Fruit fly (Drosophila melanogaster) whole organism, embryonic: ENCODE data around the gene cnc.
A peak's percentile ranks its signal among the peaks of the same experiment; 100 is the strongest.

Experiments used
- ATbp ChIP-seq: fragments of 200-800 bp; sonication (Bioruptor generic); optimal IDR thresholded peaks from 2 replicates; lab custom pipeline; 2017; ENCODE audit warnings: missing biosample characterization, mild to moderate bottlenecking, missing genetic modification characterization, missing genetic modification reagents
- Aef1 ChIP-seq: fragments of 200-800 bp; sonication (Bioruptor generic); IDR thresholded peaks from 3 replicates; pipeline ENCODE4 v1.3.6; 2022; ENCODE audit warnings: missing biosample characterization, missing genetic modification characterization
- BtbVII ChIP-seq: fragments of 200-800 bp; sonication (Bioruptor generic); optimal IDR thresholded peaks from 3 replicates; lab custom pipeline; 2017; ENCODE audit warnings: missing biosample characterization, mild to moderate bottlenecking, missing genetic modification characterization
- CG10267 ChIP-seq: fragments of 200-800 bp; sonication (Bioruptor generic); optimal IDR thresholded peaks from 2 replicates; lab custom pipeline; 2018; ENCODE audit warnings: missing biosample characterization, mild to moderate bottlenecking, missing genetic modification characterization, moderate library complexity
- CG10321 ChIP-seq: fragments of 200-800 bp; sonication (Bioruptor generic); IDR thresholded peaks from 2 replicates; pipeline ENCODE4 v1.3.6; 2022; ENCODE audit warnings: missing biosample characterization, missing genetic modification characterization
- CG12219 ChIP-seq: fragments of 200-800 bp; sonication (Bioruptor generic); optimal IDR thresholded peaks from 3 replicates; lab custom pipeline; 2018; ENCODE audit warnings: missing biosample characterization, mild to moderate bottlenecking, missing genetic modification characterization
- CG1233 ChIP-seq: fragments of 200-800 bp; sonication (Bioruptor generic); optimal IDR thresholded peaks from 4 replicates; lab custom pipeline; 2018; ENCODE audit warnings: missing biosample characterization, mild to moderate bottlenecking, missing genetic modification characterization
- CG13296 ChIP-seq: fragments of 200-800 bp; sonication (Bioruptor generic); optimal IDR thresholded peaks from 3 replicates; lab custom pipeline; 2018; ENCODE audit warnings: missing biosample characterization, mild to moderate bottlenecking, missing genetic modification characterization
- CG14050 ChIP-seq: fragments of 200-800 bp; sonication (Bioruptor generic); IDR thresholded peaks from 3 replicates; pipeline ENCODE4 v1.3.6; 2022; ENCODE audit warnings: missing biosample characterization, missing genetic modification characterization
- CG15514 ChIP-seq: fragments of 200-800 bp; sonication (Bioruptor generic); optimal IDR thresholded peaks from 3 replicates; lab custom pipeline; 2017; ENCODE audit warnings: missing biosample characterization, missing genetic modification characterization, mild to moderate bottlenecking, moderate library complexity, missing genetic modification reagents
- CG1647 ChIP-seq: fragments of 200-800 bp; sonication (Bioruptor generic); optimal IDR thresholded peaks from 3 replicates; lab custom pipeline; 2016; ENCODE audit warnings: missing biosample characterization, missing genetic modification characterization
- CG17829 ChIP-seq: fragments of 200-800 bp; optimal IDR thresholded peaks from 2 replicates; lab custom pipeline; 2019; ENCODE audit warnings: missing biosample characterization, mild to moderate bottlenecking, missing genetic modification characterization, moderate library complexity
- CG18011 ChIP-seq: fragments of 200-800 bp; sonication (Bioruptor generic); optimal IDR thresholded peaks from 2 replicates; lab custom pipeline; 2017; ENCODE audit warnings: missing biosample characterization, missing genetic modification characterization, mild to moderate bottlenecking, moderate library complexity, missing genotype
- CG2129 ChIP-seq: fragments of 200-800 bp; sonication (Bioruptor generic); IDR thresholded peaks from 2 replicates; pipeline ENCODE4 v1.3.6; 2022; ENCODE audit warnings: missing biosample characterization, missing genetic modification characterization; ENCODE audit not compliant: partially characterized antibody
- CG2678 ChIP-seq: fragments of 200-800 bp; sonication (Bioruptor generic); optimal IDR thresholded peaks from 3 replicates; lab custom pipeline; 2019; ENCODE audit warnings: missing biosample characterization, mild to moderate bottlenecking, missing genetic modification characterization, moderate library complexity
- CG2712 ChIP-seq: fragments of 200-800 bp; optimal IDR thresholded peaks from 3 replicates; lab custom pipeline; 2019; ENCODE audit warnings: missing biosample characterization, mild to moderate bottlenecking, missing genetic modification characterization, moderate library complexity
- CG32532 ChIP-seq: fragments of 200-800 bp; sonication (Bioruptor generic); IDR thresholded peaks from 2 replicates; pipeline ENCODE4 v1.3.6; 2022; ENCODE audit warnings: missing biosample characterization, missing genetic modification characterization
- CG8388 ChIP-seq: fragments of 200-800 bp; sonication (Bioruptor generic); optimal IDR thresholded peaks from 2 replicates; lab custom pipeline; 2019; ENCODE audit warnings: missing biosample characterization, mild to moderate bottlenecking, missing genetic modification characterization, moderate library complexity
- Gug ChIP-seq: fragments of 200-800 bp; sonication (Bioruptor generic); IDR thresholded peaks from 4 replicates; pipeline ENCODE4 v1.3.6; 2022; ENCODE audit warnings: missing biosample characterization, missing genetic modification characterization
- HLHmδ ChIP-seq: fragments of 200-800 bp; sonication (Bioruptor generic); optimal IDR thresholded peaks from 2 replicates; lab custom pipeline; 2018; ENCODE audit warnings: missing biosample characterization, mild to moderate bottlenecking, missing genetic modification characterization, moderate library complexity
- Hmr ChIP-seq: fragments of 200-800 bp; sonication (Bioruptor generic); optimal IDR thresholded peaks from 3 replicates; lab custom pipeline; 2017; ENCODE audit warnings: mild to moderate bottlenecking, missing biosample characterization, missing genetic modification reagents, missing genetic modification characterization
- Med ChIP-seq: fragments of 200-800 bp; sonication (Bioruptor generic); peaks from one replicate; lab custom pipeline; 2016; ENCODE audit warnings: missing biosample characterization, missing genetic modification characterization, mild to moderate bottlenecking, inconsistent platforms, moderate library complexity
- Meics ChIP-seq: fragments of 200-800 bp; sonication (Bioruptor generic); optimal IDR thresholded peaks from 2 replicates; lab custom pipeline; 2017; ENCODE audit warnings: missing biosample characterization, mild to moderate bottlenecking, missing genetic modification characterization
- Nf-YC ChIP-seq: fragments of 200-800 bp; optimal IDR thresholded peaks from 3 replicates; lab custom pipeline; 2019; ENCODE audit warnings: missing biosample characterization, mild to moderate bottlenecking, missing genetic modification characterization, moderate library complexity
- NfI ChIP-seq: fragments of 200-800 bp; sonication (Bioruptor generic); optimal IDR thresholded peaks from 3 replicates; lab custom pipeline; 2018; ENCODE audit warnings: missing biosample characterization, mild to moderate bottlenecking, missing genetic modification characterization, moderate library complexity
- Oaz ChIP-seq: fragments of 200-800 bp; sonication (Bioruptor generic); IDR thresholded peaks from 2 replicates; pipeline ENCODE4 v1.3.6; 2022; ENCODE audit warnings: missing biosample characterization, missing genetic modification characterization
- Sox102F ChIP-seq: fragments of 200-800 bp; sonication (Bioruptor generic); optimal IDR thresholded peaks from 2 replicates; lab custom pipeline; 2018; ENCODE audit warnings: missing biosample characterization, mild to moderate bottlenecking, missing genetic modification characterization, moderate library complexity
- Ssrp ChIP-seq: fragments of 200-800 bp; sonication (Bioruptor generic); optimal IDR thresholded peaks from 2 replicates; lab custom pipeline; 2018; ENCODE audit warnings: missing biosample characterization, mild to moderate bottlenecking, missing genetic modification characterization, moderate library complexity
- ab ChIP-seq: fragments of 200-800 bp; sonication (Bioruptor generic); optimal IDR thresholded peaks from 2 replicates; lab custom pipeline; 2016; ENCODE audit warnings: missing biosample characterization, missing genetic modification characterization
- caup ChIP-seq: fragments of 200-800 bp; sonication (Bioruptor generic); optimal IDR thresholded peaks from 3 replicates; lab custom pipeline; 2017; ENCODE audit warnings: missing biosample characterization, mild to moderate bottlenecking, missing genetic modification characterization, moderate library complexity; ENCODE audit not compliant: severe bottlenecking
- gce ChIP-seq: fragments of 200-800 bp; sonication (Bioruptor generic); IDR thresholded peaks from 3 replicates; pipeline ENCODE4 v1.3.6; 2022; ENCODE audit warnings: missing biosample characterization, missing genetic modification characterization
- gcm ChIP-seq: fragments of 200-800 bp; sonication (Bioruptor generic); optimal IDR thresholded peaks from 2 replicates; lab custom pipeline; 2019; ENCODE audit warnings: missing biosample characterization, mild to moderate bottlenecking, missing genetic modification characterization, moderate library complexity
- gem ChIP-seq: fragments of 200-800 bp; sonication (Bioruptor generic); optimal IDR thresholded peaks from 2 replicates; lab custom pipeline; 2019; ENCODE audit warnings: missing biosample characterization, mild to moderate bottlenecking, missing genetic modification characterization, moderate library complexity
- lola ChIP-seq, 3 experiments: fragments of >200 bp in 2 of 3; fragments of 200-800 bp in 1 of 3; sonication (Bioruptor generic) in 1 of 3; optimal IDR thresholded peaks; 2 replicates each; lab custom pipeline; 2017 to 2019; ENCODE audit warnings: missing biosample characterization in 3 of 3, missing genetic modification characterization in 3 of 3, mild to moderate bottlenecking in 1 of 3, moderate library complexity in 1 of 3
- nom ChIP-seq: fragments of 200-800 bp; sonication (Bioruptor generic); optimal IDR thresholded peaks from 2 replicates; lab custom pipeline; 2017; ENCODE audit warnings: missing biosample characterization, missing genetic modification characterization, mild to moderate bottlenecking, moderate library complexity, missing genetic modification reagents
- onecut ChIP-seq: fragments of 200-800 bp; sonication (Bioruptor generic); IDR thresholded peaks from 2 replicates; pipeline ENCODE4 v1.3.6; 2022; ENCODE audit warnings: missing biosample characterization, missing genetic modification characterization
- pan ChIP-seq, 4 experiments: fragments of >200 bp in 3 of 4; fragments of 200-800 bp in 1 of 4; sonication (Bioruptor generic) in 1 of 4; optimal IDR thresholded peaks in 3 of 4; IDR thresholded peaks in 1 of 4; 2 replicates each; pipeline versions ENCODE4 v1.3.6 to Lab custom; 2017 to 2022; ENCODE audit warnings: missing biosample characterization in 2 of 4, missing genetic modification characterization in 2 of 4, mixed read lengths in 1 of 4
- pfk ChIP-seq: fragments of 200-800 bp; sonication (Bioruptor generic); optimal IDR thresholded peaks from 2 replicates; lab custom pipeline; 2018; ENCODE audit warnings: missing biosample characterization, mild to moderate bottlenecking, missing genetic modification characterization, moderate library complexity
- scrt ChIP-seq: fragments of 200-800 bp; sonication (Bioruptor generic); optimal IDR thresholded peaks from 2 replicates; lab custom pipeline; 2018; ENCODE audit warnings: missing biosample characterization, mild to moderate bottlenecking, missing genetic modification characterization, moderate library complexity
- sens ChIP-seq: fragments of 200-800 bp; sonication (Bioruptor generic); peaks from one replicate; lab custom pipeline; 2016; ENCODE audit warnings: missing biosample characterization, missing genetic modification characterization
- shn ChIP-seq: fragments of 200-800 bp; sonication (Bioruptor generic); optimal IDR thresholded peaks from 3 replicates; lab custom pipeline; 2016; ENCODE audit warnings: missing biosample characterization, missing genetic modification characterization
- sisA ChIP-seq: fragments of 200-800 bp; sonication (Bioruptor generic); IDR thresholded peaks from 2 replicates; pipeline ENCODE4 v1.3.6; 2022; ENCODE audit warnings: missing biosample characterization, missing genetic modification characterization
- slp2 ChIP-seq: fragments of 200-800 bp; sonication (Bioruptor generic); optimal IDR thresholded peaks from 2 replicates; lab custom pipeline; 2016; ENCODE audit warnings: missing biosample characterization, missing genetic modification characterization
- stwl ChIP-seq: fragments of 200-800 bp; sonication (Bioruptor generic); optimal IDR thresholded peaks from 3 replicates; lab custom pipeline; 2018; ENCODE audit warnings: missing biosample characterization, mild to moderate bottlenecking, missing genetic modification characterization, moderate library complexity
- tup ChIP-seq: fragments of 200-800 bp; sonication (Bioruptor generic); optimal IDR thresholded peaks from 2 replicates; lab custom pipeline; 2016; ENCODE audit warnings: missing biosample characterization, mild to moderate bottlenecking, missing genetic modification characterization, moderate library complexity
- z ChIP-seq: fragments of 200-800 bp; sonication (Bioruptor generic); IDR thresholded peaks from 3 replicates; pipeline ENCODE4 v1.3.6; 2022; ENCODE audit warnings: missing biosample characterization, missing genetic modification characterization
- zf30C ChIP-seq: fragments of 200-800 bp; sonication (Bioruptor generic); optimal IDR thresholded peaks from 3 replicates; lab custom pipeline; 2018; ENCODE audit warnings: missing biosample characterization, mild to moderate bottlenecking, missing genetic modification characterization

The cnc gene

dm6 chr3R:23179336-23179735 is 47.2 kb downstream of the cnc start (continued):
- TF ChIP-seq Hmr (GFP tag; lab: Kevin White, UChicago): peak; percentile 47
- peak; percentile 1 for TF ChIP-seq gem (tag; lab: Kevin White, UChicago)
- no peak for TF ChIP-seq Oaz (GFP tag; lab: Robert Waterston, UW)
- TF ChIP-seq stwl (tag; lab: Kevin White, UChicago): no peak
- TF ChIP-seq pan (optimal IDR thresholded peaks at IDR 0.05; lab: Kevin White, UChicago): no peak
- TF ChIP-seq pan (GFP tag; optimal IDR thresholded peaks at IDR 0.05 in 1 of 2, IDR thresholded peaks at IDR 0.05 in 1 of 2): no peak
- TF ChIP-seq Ssrp (tag; lab: Kevin White, UChicago): no peak
- TF ChIP-seq caup (GFP tag; lab: Kevin White, UChicago): peak; percentile 21
- no peak for TF ChIP-seq CG1647
- no peak for TF ChIP-seq Nf-YC
- no peak for TF ChIP-seq shn (GFP tag; lab: Kevin White, UChicago)
- no peak for TF ChIP-seq CG10267 (tag; lab: Kevin White, UChicago)
- TF ChIP-seq slp2 (GFP tag; lab: Kevin White, UChicago): no peak
- no peak for TF ChIP-seq sisA (GFP tag; lab: Robert Waterston, UW)
- TF ChIP-seq CG12219 (GFP tag; lab: Kevin White, UChicago): no peak
- TF ChIP-seq CG10321 (GFP tag; lab: Robert Waterston, UW): no peak
- TF ChIP-seq CG2712 (tag; lab: Kevin White, UChicago): no peak
- TF ChIP-seq pfk: no peak
- TF ChIP-seq sens (GFP tag; lab: Kevin White, UChicago): peak; percentile 53
- no peak for TF ChIP-seq CG32532
- TF ChIP-seq scrt: no peak
- no peak for TF ChIP-seq onecut (GFP tag; lab: Robert Waterston, UW)
- peak; percentile 33 for TF ChIP-seq CG2678
- no peak for TF ChIP-seq Aef1 (GFP tag; lab: Robert Waterston, UW)
- no peak for TF ChIP-seq tup
- no peak for TF ChIP-seq lola (GFP tag; optimal IDR thresholded peaks at IDR 0.05; lab: Kevin White, UChicago)
- TF ChIP-seq ATbp (GFP tag; lab: Kevin White, UChicago): peak; percentile 4
- TF ChIP-seq NfI (GFP tag; lab: Kevin White, UChicago): no peak
- TF ChIP-seq CG1233: no peak
- no peak for TF ChIP-seq HLHmδ (GFP tag; lab: Kevin White, UChicago)
- TF ChIP-seq Meics (GFP tag; lab: Kevin White, UChicago): no peak
- TF ChIP-seq z (GFP tag; lab: Robert Waterston, UW): no peak
- peak; percentile 25 for TF ChIP-seq CG15514
- no peak for TF ChIP-seq gce (GFP tag; lab: Robert Waterston, UW)
- TF ChIP-seq Gug (GFP tag; lab: Robert Waterston, UW): no peak
- TF ChIP-seq CG18011 (GFP tag; lab: Kevin White, UChicago): no peak
- TF ChIP-seq BtbVII (GFP tag; lab: Kevin White, UChicago): peak; percentile 16
- no peak for TF ChIP-seq gcm (GFP tag; lab: Kevin White, UChicago)
- no peak for TF ChIP-seq CG2129 (GFP tag; lab: Robert Waterston, UW)
- TF ChIP-seq ab (GFP tag; lab: Kevin White, UChicago): no peak
- TF ChIP-seq nom (GFP tag; lab: Kevin White, UChicago): no peak
- TF ChIP-seq CG14050 (GFP tag; lab: Robert Waterston, UW): no peak
- TF ChIP-seq Sox102F (GFP tag; lab: Kevin White, UChicago): no peak
- TF ChIP-seq CG17829 (tag; lab: Kevin White, UChicago): no peak
- no peak for TF ChIP-seq zf30C (GFP tag; lab: Kevin White, UChicago)
- no peak for TF ChIP-seq CG8388 (GFP tag; lab: Kevin White, UChicago)
- peak; percentile 3 for TF ChIP-seq Med (GFP tag; lab: Kevin White, UChicago)
- TF ChIP-seq CG13296 (GFP tag; lab: Kevin White, UChicago): peak; percentile 19
